Fruit fly (Drosophila melanogaster): Measurements from ENCODE around the gene CG5592.

DNA sequence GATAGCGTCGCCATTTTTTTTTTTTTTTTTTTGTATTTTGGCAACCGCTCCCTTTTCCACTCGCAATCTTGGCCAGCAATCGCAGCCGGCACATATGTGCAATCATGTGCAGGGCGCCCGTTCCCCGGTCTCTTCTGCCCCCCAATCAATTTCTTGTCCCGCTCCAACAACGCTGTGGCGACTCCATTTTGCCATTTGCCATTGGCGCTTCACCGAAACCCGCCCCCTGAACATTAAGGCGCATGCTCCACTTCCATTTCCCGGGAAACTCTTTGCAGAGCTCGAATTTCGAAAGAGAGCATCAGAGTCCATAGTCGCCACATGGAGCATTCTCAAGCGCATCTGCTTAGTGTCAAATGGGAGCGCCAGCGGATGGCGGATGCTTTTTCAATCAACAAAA is 6.3 kb upstream of the CG5592 start:
- TF ChIP-seq CG6808 (GFP tag; optimal IDR thresholded peaks at IDR 0.05) (no peak), salr (GFP tag; optimal IDR thresholded peaks at IDR 0.05) (no peak), CG6163 (GFP tag; IDR thresholded peaks at IDR 0.05) (no peak), Ets21C (GFP tag; optimal IDR thresholded peaks at IDR 0.05) (no peak), CG3919 (GFP tag; optimal IDR thresholded peaks at IDR 0.05) (no peak), achi (GFP tag; optimal IDR thresholded peaks at IDR 0.05) (no peak)

All from whole organism, prepupa.